ENCODE assay signal across 7 worm cellular contexts in the genomic region with DNA sequence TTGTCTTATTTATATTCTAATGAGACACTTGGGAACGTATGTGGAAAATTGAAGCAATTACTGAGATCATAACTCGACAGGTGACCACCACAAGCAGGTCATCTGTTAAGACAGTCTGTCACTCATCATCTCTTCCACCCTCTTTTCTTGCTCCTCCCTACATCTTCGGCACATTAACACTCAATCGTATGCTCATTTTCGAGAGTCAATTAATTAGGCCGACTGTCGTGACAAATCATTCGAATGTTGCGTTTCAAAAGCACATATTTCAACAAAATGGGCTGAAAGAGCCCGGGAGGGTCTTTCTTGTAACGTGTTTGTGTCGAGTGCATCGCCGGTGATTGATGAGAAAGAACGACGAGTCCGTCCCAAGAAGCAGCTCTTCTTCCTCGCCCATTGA.
TF ChIP-seq lines count a peak whose summit lies in the region.

No protein-coding gene starts in this region.

TF ChIP-seq in whole organism, L1 larva, 84 proteins besides CTCF, POLR2A, EP300 and RAD21:
- TF ChIP-seq unc-98 (GFP tag; IDR thresholded peaks at IDR 0.05; lab: Robert Waterston, UW), result no peak
- TF ChIP-seq ztf-11 (tag; optimal IDR thresholded peaks at IDR 0.05; lab: Kevin White, UChicago), result peak in 1 of 2 experiments; percentile 52
- TF ChIP-seq skn-1 (tag; optimal IDR thresholded peaks at IDR 0.05; lab: Kevin White, UChicago), result no peak
- no peak for TF ChIP-seq alr-1 (tag; optimal IDR thresholded peaks at IDR 0.05; lab: Kevin White, UChicago; ENCODE audit: borderline replicate concordance)
- peak; percentile 27 for TF ChIP-seq lin-39 (tag; optimal IDR thresholded peaks at IDR 0.05; lab: Kevin White, UChicago)
- no peak for TF ChIP-seq dsc-1 (tag; optimal IDR thresholded peaks at IDR 0.05; lab: Kevin White, UChicago)
- TF ChIP-seq tbx-2 (tag; optimal IDR thresholded peaks at IDR 0.05; lab: Kevin White, UChicago), result peak; percentile 67
- peak; percentile 29 for TF ChIP-seq lin-14 (GFP tag; optimal IDR thresholded peaks at IDR 0.05; lab: Kevin White, UChicago)
- no peak for TF ChIP-seq lin-15B (tag; optimal IDR thresholded peaks at IDR 0.05; lab: Kevin White, UChicago)
- TF ChIP-seq lir-3 (tag; optimal IDR thresholded peaks at IDR 0.05; lab: Kevin White, UChicago; ENCODE audit: poor library complexity), result no peak

TF ChIP-seq in whole organism, L2 larva, 48 proteins besides CTCF, POLR2A, EP300 and RAD21:
- TF ChIP-seq mab-5 (tag; optimal IDR thresholded peaks at IDR 0.05; lab: Kevin White, UChicago) (peak; percentile 87), C34F6.9 (tag; optimal IDR thresholded peaks at IDR 0.05; lab: Kevin White, UChicago) (no peak), unc-55 (GFP tag; optimal IDR thresholded peaks at IDR 0.05; lab: Kevin White, UChicago) (peak; percentile 6), sem-4 (tag; optimal IDR thresholded peaks at IDR 0.05; lab: Kevin White, UChicago) (peak; percentile 16), nhr-10 (tag; optimal IDR thresholded peaks at IDR 0.05; lab: Kevin White, UChicago) (no peak)

TF ChIP-seq in whole organism, L3 larva, 47 proteins besides CTCF, POLR2A, EP300 and RAD21:
- TF ChIP-seq elt-3 (tag; optimal IDR thresholded peaks at IDR 0.05; lab: Kevin White, UChicago) (no peak), unc-62 (GFP tag; optimal IDR thresholded peaks at IDR 0.05; lab: Kevin White, UChicago) (peak; percentile 56), pqm-1 (tag; optimal IDR thresholded peaks at IDR 0.05; lab: Kevin White, UChicago) (no peak), lin-39 (tag; optimal IDR thresholded peaks at IDR 0.05; lab: Kevin White, UChicago) (peak; percentile 95), nhr-25 (tag; optimal IDR thresholded peaks at IDR 0.05; lab: Kevin White, UChicago) (no peak), mdl-1 (tag; optimal IDR thresholded peaks at IDR 0.05; lab: Kevin White, UChicago) (no peak), lin-15B (tag; optimal IDR thresholded peaks at IDR 0.05; lab: Kevin White, UChicago) (no peak), egl-5 (tag; optimal IDR thresholded peaks at IDR 0.05; lab: Kevin White, UChicago) (no peak), fos-1 (tag; optimal IDR thresholded peaks at IDR 0.05; lab: Kevin White, UChicago) (no peak), nhr-77 (tag; optimal IDR thresholded peaks at IDR 0.05; lab: Kevin White, UChicago) (no peak)

TF ChIP-seq in whole organism, L4 larva, 104 proteins besides CTCF, POLR2A, EP300 and RAD21:
- TF ChIP-seq ztf-11 (tag; optimal IDR thresholded peaks at IDR 0.05; lab: Kevin White, UChicago) (no peak), skn-1 (tag; optimal IDR thresholded peaks at IDR 0.05; lab: Kevin White, UChicago) (no peak), aha-1 (tag; lab: Kevin White, UChicago) (peak; percentile 52), lin-39 (tag; optimal IDR thresholded peaks at IDR 0.05; lab: Kevin White, UChicago) (peak; percentile 44), unc-62 (GFP tag; optimal IDR thresholded peaks at IDR 0.05 in 1 of 2; lab: Kevin White, UChicago) (peak in 1 of 2 experiments; percentile 84), unc-62 (tag; optimal IDR thresholded peaks at IDR 0.05; lab: Kevin White, UChicago) (no peak), hmg-1.1 (GFP tag; IDR thresholded peaks at IDR 0.05; lab: Robert Waterston, UW) (0 out of 2 replicates have a peak, but pooled peaks have one; percentile 33)

TF ChIP-seq in whole organism, early embryonic, 17 proteins besides CTCF, POLR2A, EP300 and RAD21:
- TF ChIP-seq ets-7 (tag; optimal IDR thresholded peaks at IDR 0.05; lab: Kevin White, UChicago), result no peak
- peak; percentile 33 for TF ChIP-seq hmg-4 (GFP tag; optimal IDR thresholded peaks at IDR 0.05; lab: Kevin White, UChicago)

TF ChIP-seq in whole organism, late embryonic, 69 proteins besides CTCF, POLR2A, EP300 and RAD21:
- peak; percentile 70 for TF ChIP-seq unc-55 (GFP tag; optimal IDR thresholded peaks at IDR 0.05; lab: Kevin White, UChicago)
- no peak for TF ChIP-seq ahr-1 (tag; optimal IDR thresholded peaks at IDR 0.05; lab: Kevin White, UChicago)
- TF ChIP-seq syd-9 (tag; optimal IDR thresholded peaks at IDR 0.05; lab: Kevin White, UChicago), result no peak
- TF ChIP-seq ztf-16 (tag; optimal IDR thresholded peaks at IDR 0.05; lab: Kevin White, UChicago), result peak; percentile 1

TF ChIP-seq in whole organism, mixed stage, embryonic, 35 proteins besides CTCF, POLR2A, EP300 and RAD21:
- TF ChIP-seq cnd-1 (tag; optimal IDR thresholded peaks at IDR 0.05; lab: Kevin White, UChicago) (no peak), hlh-1 (tag; optimal IDR thresholded peaks at IDR 0.05; lab: Kevin White, UChicago) (peak; percentile 83), unc-120 (tag; optimal IDR thresholded peaks at IDR 0.05; lab: Kevin White, UChicago; ENCODE audit: poor library complexity, severe bottlenecking) (no peak), nhr-2 (tag; optimal IDR thresholded peaks at IDR 0.05; lab: Kevin White, UChicago) (peak; percentile 49), unc-62 (GFP tag; optimal IDR thresholded peaks at IDR 0.05; lab: Kevin White, UChicago) (peak; percentile 88), pha-4 (tag; optimal IDR thresholded peaks at IDR 0.05; lab: Kevin White, UChicago) (no peak), nhr-12 (tag; optimal IDR thresholded peaks at IDR 0.05; lab: Kevin White, UChicago) (no peak), M03D4.4 (tag; optimal IDR thresholded peaks at IDR 0.05; lab: Kevin White, UChicago) (no peak), ztf-11 (tag; optimal IDR thresholded peaks at IDR 0.05; lab: Kevin White, UChicago) (no peak), mep-1 (tag; optimal IDR thresholded peaks at IDR 0.05; lab: Kevin White, UChicago) (no peak), ceh-83 (GFP tag; optimal IDR thresholded peaks at IDR 0.05; lab: Kevin White, UChicago) (no peak), mab-5 (tag; optimal IDR thresholded peaks at IDR 0.05; lab: Kevin White, UChicago) (no peak), blmp-1 (tag; optimal IDR thresholded peaks at IDR 0.05; lab: Kevin White, UChicago) (no peak), drap-1 (GFP tag; optimal IDR thresholded peaks at IDR 0.05; lab: Kevin White, UChicago) (no peak), sem-2 (GFP tag; optimal IDR thresholded peaks at IDR 0.05; lab: Kevin White, UChicago) (no peak), elt-3 (tag; optimal IDR thresholded peaks at IDR 0.05; lab: Kevin White, UChicago) (no peak), bed-3 (GFP tag; optimal IDR thresholded peaks at IDR 0.05; lab: Kevin White, UChicago) (no peak), nhr-28 (tag; optimal IDR thresholded peaks at IDR 0.05; lab: Kevin White, UChicago) (no peak)
